Worm (Caenorhabditis elegans): Measurements from ENCODE around the gene dnc-2.
A peak's percentile ranks its signal among the peaks of the same experiment; 100 is the strongest.

Gene dnc-2

ce11 chrIII:5919799-5920387 lies 5.7 kb downstream of the dnc-2 start, which contains the start of the genes tdo-2 and C28H8.2 (continued):
- TF ChIP-seq swsn-7 (tag; optimal IDR thresholded peaks at IDR 0.05) (peak; percentile 17), Y116A8C.19 (tag; optimal IDR thresholded peaks at IDR 0.05; ENCODE audit: borderline replicate concordance) (no peak), alr-1 (tag; optimal IDR thresholded peaks at IDR 0.05; ENCODE audit: borderline replicate concordance) (no peak), unc-62 (GFP tag; optimal IDR thresholded peaks at IDR 0.05) (no peak)

- no peak for TF ChIP-seq pag-3 (tag; optimal IDR thresholded peaks at IDR 0.05; ENCODE audit: borderline replicate concordance, insufficient read depth)
- no peak for TF ChIP-seq blmp-1 (tag; optimal IDR thresholded peaks at IDR 0.05)
- TF ChIP-seq zag-1 (tag; optimal IDR thresholded peaks at IDR 0.05): no peak
- no peak for TF ChIP-seq efl-3 (GFP tag; optimal IDR thresholded peaks at IDR 0.05)
- no peak for TF ChIP-seq ceh-90 (tag; optimal IDR thresholded peaks at IDR 0.05)
- no peak for TF ChIP-seq C04F5.9 (tag; optimal IDR thresholded peaks at IDR 0.05)
- peak in 1 of 2 experiments; percentile 57 for TF ChIP-seq lin-35 (GFP tag; optimal IDR thresholded peaks at IDR 0.05)
- TF ChIP-seq tbx-2 (tag; optimal IDR thresholded peaks at IDR 0.05): no peak
- TF ChIP-seq nhr-12 (tag; optimal IDR thresholded peaks at IDR 0.05): no peak
- TF ChIP-seq sox-4 (tag; optimal IDR thresholded peaks at IDR 0.05): no peak
- TF ChIP-seq egl-13 (tag; optimal IDR thresholded peaks at IDR 0.05): no peak
- TF ChIP-seq fos-1 (tag; optimal IDR thresholded peaks at IDR 0.05): no peak
- no peak for TF ChIP-seq hpl-2 (GFP tag; optimal IDR thresholded peaks at IDR 0.05)
- TF ChIP-seq ceh-88 (GFP tag; IDR thresholded peaks at IDR 0.05): no peak
- no peak for TF ChIP-seq dsc-1 (tag; optimal IDR thresholded peaks at IDR 0.05)
- peak in 1 of 2 experiments; percentile 34 for TF ChIP-seq lsy-2 (tag; optimal IDR thresholded peaks at IDR 0.05)
- TF ChIP-seq C34B4.2 (tag; optimal IDR thresholded peaks at IDR 0.05): no peak
- no peak for TF ChIP-seq ztf-11 (tag; optimal IDR thresholded peaks at IDR 0.05)
- TF ChIP-seq dpl-1 (GFP tag; optimal IDR thresholded peaks at IDR 0.05): no peak
- TF ChIP-seq ces-1 (GFP tag; optimal IDR thresholded peaks at IDR 0.05): no peak
- no peak for TF ChIP-seq aly-2 (tag; optimal IDR thresholded peaks at IDR 0.05)
- peak; percentile 9 for TF ChIP-seq pax-3 (tag; optimal IDR thresholded peaks at IDR 0.05)
- TF ChIP-seq nhr-71 (tag; optimal IDR thresholded peaks at IDR 0.05): peak; percentile 59
- no peak for TF ChIP-seq ceh-82 (tag; optimal IDR thresholded peaks at IDR 0.05)
- TF ChIP-seq elt-2 (tag; optimal IDR thresholded peaks at IDR 0.05): peak; percentile 67
- TF ChIP-seq F16B12.6 (tag; optimal IDR thresholded peaks at IDR 0.05): no peak
- peak in 1 of 2 experiments; percentile 21 for TF ChIP-seq efl-1 (optimal IDR thresholded peaks at IDR 0.05)
- peak in 1 of 2 experiments; percentile 70 for TF ChIP-seq efl-1 (GFP tag; optimal IDR thresholded peaks at IDR 0.05 in 1 of 2)
- TF ChIP-seq egl-27 (tag; optimal IDR thresholded peaks at IDR 0.05): no peak
- no peak for TF ChIP-seq lin-39 (tag; optimal IDR thresholded peaks at IDR 0.05)
- no peak for TF ChIP-seq zip-4 (GFP tag; optimal IDR thresholded peaks at IDR 0.05)
- no peak for TF ChIP-seq nhr-76 (tag; optimal IDR thresholded peaks at IDR 0.05)
- no peak for TF ChIP-seq jun-1 (tag; optimal IDR thresholded peaks at IDR 0.05)
- TF ChIP-seq nhr-84 (tag; optimal IDR thresholded peaks at IDR 0.05): no peak
- no peak for TF ChIP-seq nhr-19 (GFP tag; conservative IDR thresholded peaks at IDR 0.05)
- no peak for TF ChIP-seq Y116A8C.19 (tag; optimal IDR thresholded peaks at IDR 0.05; ENCODE audit: borderline replicate concordance)
- TF ChIP-seq sup-37 (GFP tag; optimal IDR thresholded peaks at IDR 0.05): no peak
- no peak for TF ChIP-seq fkh-8 (tag; optimal IDR thresholded peaks at IDR 0.05)
- TF ChIP-seq elt-3 (tag; optimal IDR thresholded peaks at IDR 0.05): no peak
- peak; percentile 22 for TF ChIP-seq C16A3.4 (tag; optimal IDR thresholded peaks at IDR 0.05)
- no peak for TF ChIP-seq grh-1 (GFP tag; IDR thresholded peaks at IDR 0.05)
- peak; percentile 16 for TF ChIP-seq lin-14 (GFP tag; optimal IDR thresholded peaks at IDR 0.05)
- TF ChIP-seq unc-86 (tag; optimal IDR thresholded peaks at IDR 0.05): no peak
- no peak for TF ChIP-seq nhr-237 (tag; optimal IDR thresholded peaks at IDR 0.05)
- TF ChIP-seq hlh-4 (tag; optimal IDR thresholded peaks at IDR 0.05): no peak
- no peak for TF ChIP-seq lin-15B (tag; optimal IDR thresholded peaks at IDR 0.05)
These were observed 8.1 kb downstream of the dnc-2 start for ce11 chrIII:5917365-5917958.

Data from whole organism, L1 larva.